Worm (Caenorhabditis elegans) whole organism, late embryonic: ENCODE results near the gene C44F1.1.

Experiments used
- F13H6.1 ChIP-seq: sonication (generic microtip); optimal IDR thresholded peaks from 2 replicates; lab custom pipeline; 2016; ENCODE audit warnings: missing genetic modification characterization, missing compliant biosample characterization
- Y22D7AL.16 ChIP-seq: sonication (generic microtip); optimal IDR thresholded peaks from 2 replicates; lab custom pipeline; 2016; ENCODE audit warnings: missing genetic modification characterization, missing compliant biosample characterization
- ceh-48 ChIP-seq: sonication (generic microtip); optimal IDR thresholded peaks from 2 replicates; lab custom pipeline; 2016; ENCODE audit warnings: missing genetic modification characterization, inconsistent platforms, missing compliant biosample characterization
- eyg-1 ChIP-seq: sonication (generic microtip); optimal IDR thresholded peaks from 2 replicates; lab custom pipeline; 2016; ENCODE audit warnings: missing genotype, missing genetic modification characterization, missing compliant biosample characterization
- fkh-10 ChIP-seq: fragments of 150-350 bp; optimal IDR thresholded peaks from 2 replicates; lab custom pipeline; 2014; ENCODE audit warnings: missing biosample characterization, missing genetic modification reagents, missing genetic modification characterization
- fkh-6 ChIP-seq: sonication (generic microtip); optimal IDR thresholded peaks from 2 replicates; lab custom pipeline; 2016; ENCODE audit warnings: missing genetic modification characterization, missing compliant biosample characterization
- pha-4 ChIP-seq: fragments of 150-350 bp; optimal IDR thresholded peaks from 2 replicates; lab custom pipeline; 2018; ENCODE audit warnings: missing biosample characterization, missing genetic modification reagents, missing genetic modification characterization
- zip-5 ChIP-seq: sonication (generic microtip); optimal IDR thresholded peaks from 2 replicates; lab custom pipeline; 2016; ENCODE audit warnings: missing genetic modification characterization, missing compliant biosample characterization
- ztf-16 ChIP-seq: sonication (generic microtip); optimal IDR thresholded peaks from 2 replicates; lab custom pipeline; 2017; ENCODE audit warnings: missing genetic modification characterization, missing compliant biosample characterization

DNA sequence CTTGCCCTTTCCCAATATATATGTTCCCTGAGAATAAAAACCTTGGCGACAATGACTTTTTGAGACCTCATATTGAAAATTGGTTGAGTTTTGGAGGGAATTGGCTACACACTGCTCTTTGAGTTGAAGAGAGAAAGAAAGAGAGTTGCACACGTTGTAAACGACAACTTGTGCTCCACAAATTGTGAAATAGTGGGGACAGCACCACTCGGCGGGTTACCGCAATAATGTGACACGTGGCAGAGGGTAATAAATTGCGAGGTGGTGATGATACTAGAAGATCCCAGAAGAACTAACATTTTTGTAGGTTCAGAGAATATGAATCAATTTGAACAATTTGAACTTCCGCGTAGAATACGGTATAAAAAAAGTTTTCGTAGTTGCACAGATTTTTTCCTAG is 16.5 kb upstream of the C44F1.1 start:
- TF ChIP-seq eyg-1 (no peak), ztf-16 (tag; lab: Kevin White, UChicago) (no peak), fkh-6 (no peak), ceh-48 (tag; lab: Kevin White, UChicago) (no peak), F13H6.1 (tag; lab: Kevin White, UChicago) (no peak), zip-5 (tag; lab: Kevin White, UChicago) (no peak), pha-4 (no peak), fkh-10 (GFP tag; lab: Kevin White, UChicago) (no peak), Y22D7AL.16 (no peak)
